Fruit fly (Drosophila melanogaster): ENCODE results near the gene Rbp9.
A peak's percentile ranks its signal among the peaks of the same experiment; 100 is the strongest.

Rbp9 gene

DNA sequence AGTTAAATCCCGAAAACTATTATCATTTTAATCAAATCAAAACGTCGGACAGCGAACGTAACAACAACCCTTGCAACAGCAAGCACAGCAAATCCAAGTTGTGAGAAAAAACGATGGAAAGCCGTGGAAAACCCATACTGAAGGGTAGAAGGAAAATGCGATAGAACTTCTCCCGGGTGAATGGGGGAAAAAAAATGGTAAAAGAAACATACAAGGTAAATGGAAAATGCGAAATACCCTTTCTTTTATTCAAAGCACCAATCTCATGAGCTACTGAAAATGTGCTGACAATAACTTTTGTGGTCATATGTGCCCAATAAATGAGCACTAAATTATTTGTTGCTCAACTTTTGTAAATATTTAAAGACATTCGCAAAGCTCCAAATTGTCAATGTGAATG, 14.9 kb upstream of the Rbp9 start:
- TF ChIP-seq CG13204 (GFP tag; optimal IDR thresholded peaks at IDR 0.05) (no peak), CG4496 (GFP tag; IDR thresholded peaks at IDR 0.05) (no peak), CG17806 (tag; optimal IDR thresholded peaks at IDR 0.05) (no peak), rn (GFP tag; IDR thresholded peaks at IDR 0.05) (no peak), Pif1B (GFP tag; optimal IDR thresholded peaks at IDR 0.05) (no peak), D1 (tag; optimal IDR thresholded peaks at IDR 0.05) (no peak), CG9948 (tag; optimal IDR thresholded peaks at IDR 0.05) (no peak), CG12605 (GFP tag; IDR thresholded peaks at IDR 0.05) (no peak), CG8159 (tag; optimal IDR thresholded peaks at IDR 0.05) (no peak), EcR (GFP tag; optimal IDR thresholded peaks at IDR 0.05) (no peak), Snoo (tag; optimal IDR thresholded peaks at IDR 0.05) (no peak), fd96Ca (GFP tag; IDR thresholded peaks at IDR 0.05) (no peak), CG34367 (tag; optimal IDR thresholded peaks at IDR 0.05) (no peak), CG10348 (GFP tag; IDR thresholded peaks at IDR 0.05) (no peak), CG32121 (GFP tag; IDR thresholded peaks at IDR 0.05) (no peak), CG8301 (tag; optimal IDR thresholded peaks at IDR 0.05) (no peak), CG15710 (tag; optimal IDR thresholded peaks at IDR 0.05) (no peak)

DNA sequence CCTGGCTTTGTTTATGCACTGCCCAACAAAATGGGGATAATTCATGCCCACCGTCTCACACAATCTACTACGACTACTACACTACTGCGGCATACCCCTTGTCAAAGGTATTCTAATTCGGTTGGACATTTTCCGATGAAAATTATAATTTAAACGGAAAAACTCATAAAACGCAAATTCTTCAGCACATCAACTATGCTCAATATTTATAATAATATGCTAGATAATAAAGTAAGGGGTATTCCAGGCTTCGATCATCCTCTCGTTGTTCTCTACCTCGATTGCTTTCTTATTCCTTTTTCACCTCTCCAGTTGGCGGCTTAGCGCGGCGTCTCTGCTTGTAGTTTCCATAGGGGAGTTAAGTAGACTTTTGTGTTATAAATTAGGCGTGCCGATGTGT, 13.2 kb upstream of the Rbp9 start:
- TF ChIP-seq Pif1B (GFP tag; optimal IDR thresholded peaks at IDR 0.05) (no peak), CG14655 (GFP tag; optimal IDR thresholded peaks at IDR 0.05) (peak; percentile 31), CG8301 (tag; optimal IDR thresholded peaks at IDR 0.05) (peak; percentile 7)

DNA sequence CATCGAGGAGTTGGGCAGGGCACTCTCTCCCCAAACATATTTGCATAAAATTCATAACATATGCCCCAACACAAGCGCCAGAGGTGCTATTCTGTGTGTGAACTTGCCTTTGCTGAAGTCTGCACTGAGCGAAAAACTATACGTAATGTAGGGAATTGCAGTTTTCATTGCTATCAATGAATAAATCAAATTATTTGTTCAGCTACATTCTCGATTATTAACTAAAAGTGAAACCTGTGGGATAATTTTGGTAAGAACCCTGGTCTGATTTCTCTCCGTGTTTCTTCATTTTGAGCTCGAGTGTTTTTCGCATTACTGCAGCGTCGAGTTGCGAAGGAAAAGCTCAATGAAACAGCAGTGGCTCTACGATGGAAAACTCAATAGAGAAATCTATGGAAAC, 11.9 kb upstream of the Rbp9 start:
- TF ChIP-seq Snoo (tag; optimal IDR thresholded peaks at IDR 0.05), result no peak
- no peak for TF ChIP-seq Pif1B (GFP tag; optimal IDR thresholded peaks at IDR 0.05)
- TF ChIP-seq CG15710 (tag; optimal IDR thresholded peaks at IDR 0.05), result no peak
- TF ChIP-seq CG13204 (GFP tag; optimal IDR thresholded peaks at IDR 0.05), result no peak
- TF ChIP-seq CG32121 (GFP tag; IDR thresholded peaks at IDR 0.05), result no peak
- TF ChIP-seq D1 (tag; optimal IDR thresholded peaks at IDR 0.05), result no peak
- TF ChIP-seq CG9948 (tag; optimal IDR thresholded peaks at IDR 0.05), result peak; percentile 15
- TF ChIP-seq CG17806 (tag; optimal IDR thresholded peaks at IDR 0.05), result peak; percentile 15
- TF ChIP-seq fd96Ca (GFP tag; IDR thresholded peaks at IDR 0.05), result 0 out of 3 replicates have a peak, but pooled peaks have one; percentile 49
- TF ChIP-seq CG8159 (tag; optimal IDR thresholded peaks at IDR 0.05), result peak; percentile 17
- TF ChIP-seq Pif1A (GFP tag; optimal IDR thresholded peaks at IDR 0.05), result peak; percentile 13
- no peak for TF ChIP-seq gl (tag; optimal IDR thresholded peaks at IDR 0.05)
- peak; percentile 25 for TF ChIP-seq CG8301 (tag; optimal IDR thresholded peaks at IDR 0.05)
- no peak for TF ChIP-seq CG10348 (GFP tag; IDR thresholded peaks at IDR 0.05)
- TF ChIP-seq EcR (GFP tag; optimal IDR thresholded peaks at IDR 0.05), result no peak
- TF ChIP-seq CG34367 (tag; optimal IDR thresholded peaks at IDR 0.05), result no peak
- peak; percentile 57 for TF ChIP-seq Ets98B (GFP tag; IDR thresholded peaks at IDR 0.05)
- peak; percentile 53; the same call in 1 of the 3 replicates for TF ChIP-seq CG4496 (GFP tag; IDR thresholded peaks at IDR 0.05)
- peak; percentile 38 for TF ChIP-seq CG14655 (GFP tag; optimal IDR thresholded peaks at IDR 0.05)
- no peak for TF ChIP-seq CG12605 (GFP tag; IDR thresholded peaks at IDR 0.05)
- TF ChIP-seq rn (GFP tag; IDR thresholded peaks at IDR 0.05), result no peak

DNA sequence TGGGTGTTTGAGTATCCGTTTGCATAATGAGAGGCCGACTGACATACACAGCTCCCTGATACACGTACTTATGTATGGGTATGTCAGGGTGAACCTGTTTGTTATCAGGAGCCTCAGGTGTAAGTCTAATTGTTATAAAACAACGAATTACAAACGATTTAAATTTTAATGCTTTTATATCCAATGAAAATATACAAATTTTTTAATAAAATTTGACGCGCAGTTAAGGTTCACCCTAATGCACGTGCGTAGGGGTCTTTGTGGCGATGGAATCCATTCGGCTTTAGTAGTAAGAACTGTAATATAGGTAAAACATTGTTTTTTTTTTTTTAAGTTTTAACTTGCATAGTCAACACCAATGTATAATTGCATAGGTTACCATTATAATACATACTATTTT, 10.1 kb upstream of the Rbp9 start:
- TF ChIP-seq EcR (GFP tag; optimal IDR thresholded peaks at IDR 0.05) (no peak), rn (GFP tag; IDR thresholded peaks at IDR 0.05) (no peak), CG4496 (GFP tag; IDR thresholded peaks at IDR 0.05) (peak; percentile 62), CG12605 (GFP tag; IDR thresholded peaks at IDR 0.05) (peak; percentile 44), CG15710 (tag; optimal IDR thresholded peaks at IDR 0.05) (peak; percentile 45), CG9948 (tag; optimal IDR thresholded peaks at IDR 0.05) (peak; percentile 26), CG8301 (tag; optimal IDR thresholded peaks at IDR 0.05) (peak; percentile 35), CG17806 (tag; optimal IDR thresholded peaks at IDR 0.05) (peak; percentile 39), Snoo (tag; optimal IDR thresholded peaks at IDR 0.05) (peak; percentile 11), fd96Ca (GFP tag; IDR thresholded peaks at IDR 0.05) (peak; percentile 71), CG10348 (GFP tag; IDR thresholded peaks at IDR 0.05) (no peak), CG32121 (GFP tag; IDR thresholded peaks at IDR 0.05) (no peak; the same call in 1 of the 2 replicates), CG8159 (tag; optimal IDR thresholded peaks at IDR 0.05) (peak; percentile 86), CG14655 (GFP tag; optimal IDR thresholded peaks at IDR 0.05) (peak; percentile 58), CG13204 (GFP tag; optimal IDR thresholded peaks at IDR 0.05) (no peak), Pif1B (GFP tag; optimal IDR thresholded peaks at IDR 0.05) (peak; percentile 65), gl (tag; optimal IDR thresholded peaks at IDR 0.05) (no peak), Ets98B (GFP tag; IDR thresholded peaks at IDR 0.05) (peak; percentile 58; the same call in 1 of the 2 replicates), Pif1A (GFP tag; optimal IDR thresholded peaks at IDR 0.05) (peak; percentile 54), CG34367 (tag; optimal IDR thresholded peaks at IDR 0.05) (peak; percentile 34), D1 (tag; optimal IDR thresholded peaks at IDR 0.05) (no peak)

DNA sequence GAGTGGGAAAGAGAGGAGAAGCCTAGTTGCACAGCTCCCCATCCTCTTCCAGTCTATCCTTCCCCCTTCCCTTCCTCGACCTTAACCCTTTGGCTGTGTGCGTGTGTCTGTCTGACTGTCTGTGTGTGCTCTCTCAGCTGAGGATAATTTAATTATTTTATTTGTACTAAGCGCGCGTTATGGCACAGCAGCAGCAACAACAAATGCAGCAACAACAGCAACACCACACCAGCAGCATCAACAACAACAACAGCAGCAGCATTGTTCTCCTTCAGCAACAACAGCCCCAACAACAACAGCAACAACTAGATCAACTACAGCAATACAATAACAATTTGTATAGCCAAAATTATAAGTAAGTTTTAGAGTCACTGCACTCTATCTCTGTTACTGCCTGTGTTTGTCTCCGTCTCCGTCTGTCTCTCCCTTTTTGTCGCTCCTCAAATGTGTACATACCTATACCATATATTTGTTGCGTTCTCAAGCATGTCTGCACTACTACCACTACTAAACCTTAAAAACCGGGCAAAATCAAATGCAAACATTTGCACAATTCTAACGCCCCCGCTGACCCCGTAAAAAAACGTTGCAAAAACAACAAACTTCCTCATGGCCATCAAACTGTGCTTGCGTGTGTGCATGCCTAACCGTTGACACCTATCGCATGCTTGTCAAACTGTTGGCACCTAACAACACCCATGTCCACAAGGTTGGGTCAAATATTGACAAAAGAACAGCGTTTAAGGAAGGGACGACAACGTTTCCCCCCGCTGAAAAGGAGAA, 8.9 kb upstream of the Rbp9 start:
- TF ChIP-seq D1 (tag; optimal IDR thresholded peaks at IDR 0.05), result no peak
- no peak for TF ChIP-seq rn (GFP tag; IDR thresholded peaks at IDR 0.05)
- TF ChIP-seq CG4496 (GFP tag; IDR thresholded peaks at IDR 0.05), result no peak
- TF ChIP-seq CG10348 (GFP tag; IDR thresholded peaks at IDR 0.05), result no peak
- TF ChIP-seq CG13204 (GFP tag; optimal IDR thresholded peaks at IDR 0.05), result no peak
- TF ChIP-seq CG14655 (GFP tag; optimal IDR thresholded peaks at IDR 0.05), result no peak
- TF ChIP-seq CG34367 (tag; optimal IDR thresholded peaks at IDR 0.05), result no peak
- TF ChIP-seq CG8301 (tag; optimal IDR thresholded peaks at IDR 0.05), result no peak
- no peak for TF ChIP-seq CG8159 (tag; optimal IDR thresholded peaks at IDR 0.05)
- TF ChIP-seq gl (tag; optimal IDR thresholded peaks at IDR 0.05), result no peak
- TF ChIP-seq Snoo (tag; optimal IDR thresholded peaks at IDR 0.05), result no peak
- no peak for TF ChIP-seq fd96Ca (GFP tag; IDR thresholded peaks at IDR 0.05)
